Worm (Caenorhabditis elegans) whole organism, early embryonic: ENCODE data around the gene flp-18.

ENCODE experiments used
- F13C5.2 ChIP-seq: sonication (generic microtip); optimal IDR thresholded peaks from 2 replicates; lab custom pipeline; 2017; ENCODE audit warnings: mild to moderate bottlenecking, missing genetic modification characterization, inconsistent platforms, missing compliant biosample characterization
- ama-1 ChIP-seq: fragments of 150-350 bp; optimal IDR thresholded peaks from 2 replicates; lab custom pipeline; 2014
- flt-1 ChIP-seq: fragments of 200-800 bp; sonication (Bioruptor generic); IDR thresholded peaks from 2 replicates; pipeline ENCODE4 v1.3.6; 2022; ENCODE audit warnings: missing genetic modification characterization, missing compliant biosample characterization
- hmg-4 ChIP-seq: fragments of 200-800 bp; sonication (Bioruptor generic); optimal IDR thresholded peaks from 2 replicates; lab custom pipeline; 2018; ENCODE audit warnings: mild to moderate bottlenecking, missing genetic modification characterization, missing compliant biosample characterization
- hnd-1 ChIP-seq: sonication (generic microtip); optimal IDR thresholded peaks from 2 replicates; lab custom pipeline; 2016; ENCODE audit warnings: missing genetic modification characterization, missing compliant biosample characterization
- pes-1 ChIP-seq: fragments of 200-800 bp; sonication (Bioruptor generic); IDR thresholded peaks from 2 replicates; pipeline ENCODE4 v1.3.6; 2022; ENCODE audit warnings: missing genetic modification reagents, missing genetic modification characterization, missing compliant biosample characterization

DNA sequence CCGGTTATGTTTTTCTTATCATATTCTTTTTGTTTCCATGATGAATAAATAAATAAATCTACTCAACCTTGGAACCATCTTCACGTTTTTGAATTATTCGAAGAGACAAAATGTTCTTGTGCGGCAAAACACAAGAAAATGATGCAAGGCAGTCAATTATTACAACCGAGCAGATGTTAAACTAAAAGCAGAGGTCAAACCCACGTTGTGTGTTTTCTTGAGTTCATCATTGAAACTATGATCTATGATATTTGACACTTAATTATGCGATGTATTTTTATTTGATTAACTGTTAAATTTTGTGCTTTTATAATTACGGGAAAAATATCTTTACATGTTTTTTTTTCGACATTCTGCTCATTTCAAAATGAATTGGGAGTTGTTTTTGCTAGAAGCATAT is 3.1 kb upstream of the flp-18 start:
- no peak for TF ChIP-seq pes-1 (GFP tag; lab: Robert Waterston, UW)
- no peak for TF ChIP-seq hnd-1 (tag; lab: Kevin White, UChicago)
- no peak for TF ChIP-seq ama-1
- TF ChIP-seq hmg-4: no peak
- no peak for TF ChIP-seq flt-1
- no peak for TF ChIP-seq F13C5.2
